Fruit fly (Drosophila melanogaster): ENCODE data around the gene CG32988.

CG32988 gene

dm6 chr2L:8860767-8861166 lies 3.9 kb upstream of the CG32988 start (continued):
- TF ChIP-seq Side (GFP tag; optimal IDR thresholded peaks at IDR 0.05) = peak; percentile 10
- TF ChIP-seq cato (GFP tag; optimal IDR thresholded peaks at IDR 0.05; ENCODE audit: borderline replicate concordance) = peak; percentile 26
- TF ChIP-seq CG17361 (GFP tag; IDR thresholded peaks at IDR 0.05) = peak; percentile 82; the same call in 2 of the 3 replicates
- TF ChIP-seq crp (GFP tag; optimal IDR thresholded peaks at IDR 0.05) = no peak
- TF ChIP-seq CG8388 (GFP tag; optimal IDR thresholded peaks at IDR 0.05) = peak; percentile 57
- TF ChIP-seq ac (GFP tag; optimal IDR thresholded peaks at IDR 0.05) = no peak
- TF ChIP-seq CG7963 (GFP tag; IDR thresholded peaks at IDR 0.05; ENCODE audit: partially characterized antibody) = no peak
- no peak for TF ChIP-seq Lpt (GFP tag; optimal IDR thresholded peaks at IDR 0.05)
- TF ChIP-seq Hr39 (optimal IDR thresholded peaks at IDR 0.05) = no peak
- TF ChIP-seq CG34376 (GFP tag; optimal IDR thresholded peaks at IDR 0.05) = no peak
- TF ChIP-seq Dip2 (GFP tag; IDR thresholded peaks at IDR 0.05) = no peak
- 0 out of 2 replicates have a peak, but pooled peaks have one; percentile 39 for TF ChIP-seq NFAT (GFP tag; IDR thresholded peaks at IDR 0.05)
- no peak for TF ChIP-seq CG16813 (GFP tag; IDR thresholded peaks at IDR 0.05; ENCODE audit: partially characterized antibody)
- peak; percentile 13 for TF ChIP-seq CG2120 (GFP tag; optimal IDR thresholded peaks at IDR 0.05)
- TF ChIP-seq dan (GFP tag; IDR thresholded peaks at IDR 0.05) = 0 out of 2 replicates have a peak, but pooled peaks have one; percentile 28
- peak; percentile 29 for TF ChIP-seq Hr3 (GFP tag; optimal IDR thresholded peaks at IDR 0.05)
- peak; percentile 9 for TF ChIP-seq Dek (tag; optimal IDR thresholded peaks at IDR 0.05)
- TF ChIP-seq al (GFP tag; IDR thresholded peaks at IDR 0.05) = no peak; the same call in 1 of the 2 replicates
- TF ChIP-seq CG15601 (tag; optimal IDR thresholded peaks at IDR 0.05) = peak; percentile 59
- TF ChIP-seq Dfd (GFP tag; optimal IDR thresholded peaks at IDR 0.05) = no peak
- no peak for TF ChIP-seq cad (GFP tag; optimal IDR thresholded peaks at IDR 0.05)
- TF ChIP-seq CG12659 (GFP tag; optimal IDR thresholded peaks at IDR 0.05) = peak; percentile 35
- no peak for TF ChIP-seq CG6791 (GFP tag; IDR thresholded peaks at IDR 0.05; ENCODE audit: partially characterized antibody)
- TF ChIP-seq Kr (GFP tag; optimal IDR thresholded peaks at IDR 0.05) = no peak
- peak; percentile 35 for TF ChIP-seq Nf-YC (tag; optimal IDR thresholded peaks at IDR 0.05)
- TF ChIP-seq CG18476 (GFP tag; optimal IDR thresholded peaks at IDR 0.05) = peak; percentile 46
- TF ChIP-seq yki (optimal IDR thresholded peaks at IDR 0.05) = no peak
- peak; percentile 78 for TF ChIP-seq CG17359 (tag; optimal IDR thresholded peaks at IDR 0.05)
- peak; percentile 38 for TF ChIP-seq Dad (GFP tag; optimal IDR thresholded peaks at IDR 0.05)
- peak; percentile 73 for TF ChIP-seq Sox102F (GFP tag; optimal IDR thresholded peaks at IDR 0.05)
- peak; percentile 65; the same call in 2 of the 3 replicates for TF ChIP-seq Mrtf (GFP tag; IDR thresholded peaks at IDR 0.05)
- TF ChIP-seq CG18764 (GFP tag; optimal IDR thresholded peaks at IDR 0.05) = peak; percentile 58
- TF ChIP-seq CG10209 (GFP tag; optimal IDR thresholded peaks at IDR 0.05) = peak; percentile 50
- TF ChIP-seq ap (GFP tag; IDR thresholded peaks at IDR 0.05) = peak; percentile 49; the same call in 1 of the 2 replicates
- TF ChIP-seq CG13296 (GFP tag; optimal IDR thresholded peaks at IDR 0.05) = peak; percentile 23
- TF ChIP-seq da (GFP tag; optimal IDR thresholded peaks at IDR 0.05) = no peak
- peak; percentile 56 for TF ChIP-seq Abd-B (GFP tag; optimal IDR thresholded peaks at IDR 0.05)
- TF ChIP-seq wor (GFP tag; IDR thresholded peaks at IDR 0.05) = peak; percentile 59; the same call in 1 of the 2 replicates
- peak; percentile 29 for TF ChIP-seq Lhr (GFP tag; optimal IDR thresholded peaks at IDR 0.05)
- peak; percentile 35; the same call in 1 of the 2 replicates for TF ChIP-seq CG11247 (GFP tag; IDR thresholded peaks at IDR 0.05)
- peak; percentile 47 for TF ChIP-seq Meics (GFP tag; optimal IDR thresholded peaks at IDR 0.05)
- TF ChIP-seq Oli (tag; optimal IDR thresholded peaks at IDR 0.05) = peak; percentile 54
- no peak for TF ChIP-seq Drgx (GFP tag; IDR thresholded peaks at IDR 0.05)
- peak; percentile 12 for TF ChIP-seq kah (GFP tag; optimal IDR thresholded peaks at IDR 0.05)
- no peak for TF ChIP-seq CG3163 (GFP tag; optimal IDR thresholded peaks at IDR 0.05)
- no peak for TF ChIP-seq br (optimal IDR thresholded peaks at IDR 0.05)
- no peak for TF ChIP-seq BEAF-32 (GFP tag; optimal IDR thresholded peaks at IDR 0.05)
- TF ChIP-seq CG12104 (GFP tag; optimal IDR thresholded peaks at IDR 0.05) = peak; percentile 52
- no peak for TF ChIP-seq CG13894 (tag; optimal IDR thresholded peaks at IDR 0.05)
- TF ChIP-seq sens (GFP tag) = peak; percentile 90
- TF ChIP-seq zen (tag; optimal IDR thresholded peaks at IDR 0.05) = peak; percentile 28
- no peak for TF ChIP-seq Dref (GFP tag; IDR thresholded peaks at IDR 0.05)
